Worm (Caenorhabditis elegans) whole organism, L4 larva: ENCODE measurements around the gene T15B12.1.
A peak's percentile ranks its signal among the peaks of the same experiment; 100 is the strongest.

Experiments
- F37D6.2 ChIP-seq: sonication (generic microtip); optimal IDR thresholded peaks from 2 replicates; lab custom pipeline; 2016; ENCODE audit warnings: mild to moderate bottlenecking, missing genetic modification characterization, missing compliant biosample characterization
- T26A8.4 ChIP-seq: fragments of 200-800 bp; sonication (Bioruptor generic); IDR thresholded peaks from 2 replicates; pipeline ENCODE4 v1.3.6; 2022; ENCODE audit warnings: missing genetic modification characterization, missing compliant biosample characterization
- aha-1 ChIP-seq: fragments of 150-350 bp; peaks from one replicate; lab custom pipeline; 2014; ENCODE audit warnings: missing biosample characterization, missing genetic modification characterization
- aly-2 ChIP-seq: sonication (generic microtip); optimal IDR thresholded peaks from 2 replicates; lab custom pipeline; 2018; ENCODE audit warnings: missing biosample characterization, missing genetic modification characterization
- attf-4 ChIP-seq: sonication (generic microtip); optimal IDR thresholded peaks from 3 replicates; lab custom pipeline; 2017; ENCODE audit warnings: missing biosample characterization, missing genetic modification characterization
- ceh-44 ChIP-seq: fragments of 200-800 bp; sonication (Bioruptor generic); IDR thresholded peaks from 2 replicates; pipeline ENCODE4 v1.3.6; 2022; ENCODE audit warnings: missing genetic modification reagents, missing genetic modification characterization, missing compliant biosample characterization
- ces-1 ChIP-seq: fragments of 150-350 bp; sonication (generic microtip); optimal IDR thresholded peaks from 4 replicates; lab custom pipeline; 2014; ENCODE audit warnings: missing biosample characterization, missing genetic modification reagents, missing genetic modification characterization
- daf-16 ChIP-seq, 3 experiments: sonication (generic microtip); optimal IDR thresholded peaks; 2 replicates each; lab custom pipeline; 2016 to 2017; ENCODE audit warnings: missing genetic modification characterization in 3 of 3, missing genetic modification reagents in 3 of 3, mild to moderate bottlenecking in 2 of 3, missing compliant biosample characterization in 2 of 3, missing biosample characterization in 1 of 3, moderate library complexity in 1 of 3
- daf-8 ChIP-seq: fragments of 200-800 bp; sonication (Bioruptor generic); IDR thresholded peaks from 2 replicates; pipeline ENCODE4 v1.3.6; 2022; ENCODE audit warnings: missing genetic modification characterization, missing compliant biosample characterization
- dmd-6 ChIP-seq: fragments of 200-800 bp; sonication (Bioruptor generic); IDR thresholded peaks from 2 replicates; pipeline ENCODE4 v1.3.6; 2022; ENCODE audit warnings: missing genetic modification reagents, missing genetic modification characterization, missing compliant biosample characterization
- duxl-1 ChIP-seq: sonication (generic microtip); optimal IDR thresholded peaks from 2 replicates; lab custom pipeline; 2016; ENCODE audit warnings: mild to moderate bottlenecking, missing genetic modification characterization, moderate library complexity, missing compliant biosample characterization; ENCODE audit not compliant: poor library complexity
- egl-27 ChIP-seq: sonication (generic microtip); optimal IDR thresholded peaks from 3 replicates; lab custom pipeline; 2017; ENCODE audit warnings: missing biosample characterization, missing genetic modification reagents, missing genetic modification characterization
- fkh-10 ChIP-seq: fragments of 150-350 bp; optimal IDR thresholded peaks from 2 replicates; lab custom pipeline; 2014; ENCODE audit warnings: missing biosample characterization, missing genetic modification reagents, missing genetic modification characterization
- hlh-11 ChIP-seq: fragments of 200-800 bp; sonication (Bioruptor generic); optimal IDR thresholded peaks from 2 replicates; lab custom pipeline; 2018; ENCODE audit warnings: mild to moderate bottlenecking, missing genetic modification characterization, missing compliant biosample characterization
- hlh-30 ChIP-seq: sonication (generic microtip); optimal IDR thresholded peaks from 2 replicates; lab custom pipeline; 2017; ENCODE audit warnings: antibody characterized with exemption, mild to moderate bottlenecking, missing genetic modification characterization, missing compliant biosample characterization; ENCODE audit not compliant: insufficient read depth
- lin-1 ChIP-seq: fragments of 200-800 bp; sonication (Bioruptor generic); IDR thresholded peaks from 2 replicates; pipeline ENCODE4 v1.3.6; 2022; ENCODE audit warnings: missing genetic modification reagents, missing genetic modification characterization, missing compliant biosample characterization
- lin-13 ChIP-seq: fragments of 150-350 bp; optimal IDR thresholded peaks from 2 replicates; lab custom pipeline; 2014; ENCODE audit warnings: missing biosample characterization, missing genetic modification reagents, missing genetic modification characterization
- lin-15B ChIP-seq: fragments of 150-350 bp; sonication (generic microtip); optimal IDR thresholded peaks from 3 replicates; lab custom pipeline; 2014; ENCODE audit warnings: missing biosample characterization, missing genetic modification characterization
- lin-29 ChIP-seq: fragments of 200-800 bp; sonication (Bioruptor generic); IDR thresholded peaks from 2 replicates; pipeline ENCODE4 v1.3.6; 2022; ENCODE audit warnings: missing genetic modification reagents, missing genetic modification characterization, missing compliant biosample characterization
- lir-3 ChIP-seq: sonication (generic microtip); optimal IDR thresholded peaks from 2 replicates; lab custom pipeline; 2016; ENCODE audit warnings: mild to moderate bottlenecking, missing genetic modification characterization, missing compliant biosample characterization
- mdt-29 ChIP-seq: fragments of 200-800 bp; sonication (Bioruptor generic); IDR thresholded peaks from 2 replicates; pipeline ENCODE4 v1.3.6; 2022; ENCODE audit warnings: missing genetic modification reagents, missing genetic modification characterization, missing compliant biosample characterization
- nhr-237 ChIP-seq: sonication (generic microtip); optimal IDR thresholded peaks from 2 replicates; lab custom pipeline; 2017; ENCODE audit warnings: missing biosample characterization, missing genetic modification characterization
- nhr-42 ChIP-seq: fragments of 200-800 bp; sonication (Bioruptor generic); IDR thresholded peaks from 2 replicates; pipeline ENCODE4 v1.3.6; 2022; ENCODE audit warnings: missing genetic modification characterization, missing compliant biosample characterization
- nhr-48 ChIP-seq: sonication (generic microtip); optimal IDR thresholded peaks from 2 replicates; lab custom pipeline; 2016; ENCODE audit warnings: mild to moderate bottlenecking, missing genetic modification characterization, missing compliant biosample characterization
- nhr-6 ChIP-seq: fragments of 150-350 bp; optimal IDR thresholded peaks from 2 replicates; lab custom pipeline; 2014; ENCODE audit warnings: missing biosample characterization, missing genetic modification characterization
- nhr-77 ChIP-seq: fragments of 150-350 bp; optimal IDR thresholded peaks from 2 replicates; lab custom pipeline; 2014; ENCODE audit warnings: missing biosample characterization, missing genetic modification characterization
- pha-4 ChIP-seq, 2 experiments: fragments of 150-350 bp in 1 of 2; fragments of 200-800 bp in 1 of 2; sonication (Bioruptor generic) in 1 of 2; IDR thresholded peaks in 1 of 2; optimal IDR thresholded peaks in 1 of 2; 2 replicates each; pipeline versions ENCODE4 v1.3.6 to Lab custom; 2014 to 2022; ENCODE audit warnings: missing genetic modification characterization in 2 of 2, missing genetic modification reagents in 2 of 2, missing biosample characterization in 1 of 2, missing compliant biosample characterization in 1 of 2
- pqm-1 ChIP-seq: sonication (generic microtip); optimal IDR thresholded peaks from 2 replicates; lab custom pipeline; 2017; ENCODE audit warnings: missing biosample characterization, missing genetic modification characterization
- spr-3 ChIP-seq: fragments of 200-800 bp; sonication (Bioruptor generic); optimal IDR thresholded peaks from 2 replicates; lab custom pipeline; 2018; ENCODE audit warnings: mild to moderate bottlenecking, missing genetic modification characterization, missing compliant biosample characterization
- unc-130 ChIP-seq: sonication (generic microtip); optimal IDR thresholded peaks from 2 replicates; lab custom pipeline; 2016; ENCODE audit warnings: missing genetic modification reagents, missing genetic modification characterization, missing compliant biosample characterization
- unc-62 ChIP-seq, 3 experiments: fragments of 150-350 bp in 1 of 3; sonication (generic microtip); optimal IDR thresholded peaks in 2 of 3; peaks in 1 of 3; 1 replicate in 1 of 3; 2 replicates in 2 of 3; lab custom pipeline; 2014 to 2017; ENCODE audit warnings: missing biosample characterization in 3 of 3, missing genetic modification characterization in 3 of 3, missing genetic modification reagents in 3 of 3, missing genotype in 1 of 3
- vab-7 ChIP-seq: fragments of 200-800 bp; sonication (Bioruptor generic); IDR thresholded peaks from 2 replicates; pipeline ENCODE4 v1.3.6; 2022; ENCODE audit warnings: missing genetic modification reagents, missing genetic modification characterization, missing compliant biosample characterization
- zfp-3 ChIP-seq: fragments of 200-800 bp; sonication (Bioruptor generic); conservative IDR thresholded peaks from 2 replicates; pipeline ENCODE4 v1.3.6; 2022; ENCODE audit warnings: missing genetic modification reagents, missing genetic modification characterization, missing compliant biosample characterization
- zip-11 ChIP-seq: fragments of 200-800 bp; sonication (Bioruptor generic); IDR thresholded peaks from 2 replicates; pipeline ENCODE4 v1.3.6; 2022; ENCODE audit warnings: missing genetic modification characterization, missing compliant biosample characterization
- ztf-11 ChIP-seq: fragments of 150-350 bp; optimal IDR thresholded peaks from 2 replicates; lab custom pipeline; 2014; ENCODE audit warnings: missing biosample characterization, missing genetic modification characterization

The T15B12.1 gene

ce11 chrIII:5287877-5288276 lies at the start of gene T15B12.1:
TSS of gene T15B12.1 (plus strand) at chrIII:5288177.
- TF ChIP-seq fkh-10: peak; percentile 31
- no peak for TF ChIP-seq zip-11 (GFP tag; lab: Robert Waterston, UW)

DNA sequence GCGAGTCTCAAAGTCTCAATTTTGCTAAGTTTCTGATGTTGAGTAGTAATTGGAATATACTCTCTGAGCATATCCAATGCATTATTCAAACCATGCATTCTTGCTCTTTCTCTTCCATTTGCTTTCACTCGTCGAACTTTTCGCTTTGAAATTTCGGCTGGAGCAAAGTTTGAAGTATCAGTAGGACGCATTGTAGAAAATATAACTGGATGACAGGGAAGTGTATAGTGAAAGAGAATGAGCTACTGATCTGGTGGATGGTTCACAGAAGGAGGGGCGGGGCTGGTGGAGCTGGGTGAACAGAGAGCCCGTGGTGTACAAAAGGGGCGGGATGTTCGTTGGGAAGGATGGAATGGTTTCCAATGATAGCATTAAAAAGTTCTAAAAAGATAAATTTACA lies 46.1 kb upstream of the T15B12.1 start:
- TF ChIP-seq attf-4 (tag; lab: Kevin White, UChicago) (no peak), lin-15B (tag; lab: Kevin White, UChicago) (no peak), hlh-30 (tag; lab: Kevin White, UChicago) (no peak), vab-7 (no peak), pha-4 (GFP tag; IDR thresholded peaks at IDR 0.05; lab: Robert Waterston, UW) (no peak), pha-4 (tag; optimal IDR thresholded peaks at IDR 0.05; lab: Kevin White, UChicago) (no peak), lin-1 (no peak), aly-2 (tag; lab: Kevin White, UChicago) (no peak), nhr-77 (no peak), aha-1 (tag; lab: Kevin White, UChicago) (no peak), mdt-29 (GFP tag; lab: Robert Waterston, UW) (no peak), lin-29 (GFP tag; lab: Robert Waterston, UW) (no peak), lin-13 (GFP tag; lab: Kevin White, UChicago) (no peak), F37D6.2 (tag; lab: Kevin White, UChicago) (no peak), fkh-10 (no peak)
- TF ChIP-seq, all 104 proteins: peak for 0

- no peak for TF ChIP-seq egl-27
- peak in 1 of 2 experiments; percentile 58 for TF ChIP-seq unc-62 (GFP tag; optimal IDR thresholded peaks at IDR 0.05 in 1 of 2; lab: Kevin White, UChicago)
- no peak for TF ChIP-seq unc-62 (tag; optimal IDR thresholded peaks at IDR 0.05; lab: Kevin White, UChicago)
- no peak for TF ChIP-seq zfp-3 (GFP tag; lab: Robert Waterston, UW)
These were observed 43.4 kb upstream of the T15B12.1 start, which contains the start of gene cnd-1 for ce11 chrIII:5244539-5244938. TSS of gene cnd-1 (minus strand) at chrIII:5244639.

DNA sequence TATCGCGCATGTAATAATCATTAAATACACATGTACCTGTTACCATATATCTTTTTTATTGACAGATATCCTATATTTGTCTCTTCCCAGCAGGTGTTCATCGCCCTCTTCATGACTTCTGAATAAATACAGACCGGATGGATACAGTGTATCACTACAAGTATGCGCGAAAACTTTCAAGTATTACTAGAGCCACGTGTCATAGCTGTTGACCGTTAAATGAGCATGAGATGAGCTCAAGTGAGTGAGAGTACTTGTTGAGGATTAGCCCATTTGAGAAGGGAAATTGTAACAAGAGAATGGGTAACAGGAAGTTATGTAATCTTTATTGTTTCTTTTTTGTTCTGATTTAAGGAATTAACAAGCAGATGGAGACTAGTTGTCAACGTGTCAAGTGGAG lies 42.9 kb upstream of the T15B12.1 start:
- TF ChIP-seq pqm-1 (tag; lab: Kevin White, UChicago) (no peak), ztf-11 (tag; lab: Kevin White, UChicago) (no peak), nhr-48 (tag; lab: Kevin White, UChicago) (no peak), spr-3 (no peak), nhr-42 (no peak), aha-1 (tag; lab: Kevin White, UChicago) (no peak), daf-8 (GFP tag; lab: Robert Waterston, UW) (no peak), unc-62 (GFP tag; optimal IDR thresholded peaks at IDR 0.05 in 1 of 2; lab: Kevin White, UChicago) (no peak), unc-62 (tag; optimal IDR thresholded peaks at IDR 0.05; lab: Kevin White, UChicago) (no peak), T26A8.4 (no peak), lin-29 (GFP tag; lab: Robert Waterston, UW) (no peak), egl-27 (no peak), dmd-6 (GFP tag; lab: Robert Waterston, UW) (no peak), ceh-44 (no peak), lir-3 (tag; lab: Kevin White, UChicago) (no peak), ces-1 (no peak), daf-16 (GFP tag; optimal IDR thresholded peaks at IDR 0.05; lab: Kevin White, UChicago) (no peak), daf-16 (tag; optimal IDR thresholded peaks at IDR 0.05; lab: Kevin White, UChicago) (no peak), nhr-6 (tag; lab: Kevin White, UChicago) (no peak)

DNA sequence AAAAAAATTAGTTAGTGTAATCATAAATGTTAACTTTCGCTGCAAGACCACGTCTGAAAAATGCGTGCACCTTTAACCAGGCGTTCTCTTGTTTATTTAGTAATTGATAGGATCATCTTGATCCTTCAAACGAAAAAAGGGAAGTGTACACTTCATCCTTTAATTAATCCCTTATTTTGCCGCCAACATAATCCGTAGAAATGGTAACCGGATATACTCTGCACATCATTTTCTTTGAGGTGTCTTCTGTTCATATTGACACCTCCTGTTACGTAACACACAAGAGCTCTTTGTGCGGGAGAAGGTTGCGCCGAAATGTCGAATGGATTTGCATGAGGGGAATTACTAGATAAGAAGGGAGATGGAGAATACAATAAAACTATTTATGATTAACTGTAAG lies 39.3 kb upstream of the T15B12.1 start:
- no peak for TF ChIP-seq hlh-11 (tag; lab: Kevin White, UChicago)
- no peak for TF ChIP-seq nhr-237 (tag; lab: Kevin White, UChicago)
- TF ChIP-seq daf-8 (GFP tag; lab: Robert Waterston, UW): no peak
- no peak for TF ChIP-seq daf-16 (GFP tag; optimal IDR thresholded peaks at IDR 0.05; lab: Kevin White, UChicago)
- TF ChIP-seq daf-16 (tag; optimal IDR thresholded peaks at IDR 0.05; lab: Kevin White, UChicago): no peak
- no peak for TF ChIP-seq T26A8.4
- no peak for TF ChIP-seq unc-130
- peak in 1 of 2 experiments; percentile 8 for TF ChIP-seq unc-62 (GFP tag; optimal IDR thresholded peaks at IDR 0.05 in 1 of 2; lab: Kevin White, UChicago)
- TF ChIP-seq unc-62 (tag; optimal IDR thresholded peaks at IDR 0.05; lab: Kevin White, UChicago): no peak
- no peak for TF ChIP-seq duxl-1 (tag; lab: Kevin White, UChicago)
